Worm (Caenorhabditis elegans) whole organism, L1 larva: ENCODE results near the gene R74.2.

Source experiments
- ceh-63 ChIP-seq: fragments of 200-800 bp; sonication (Bioruptor generic); optimal IDR thresholded peaks from 2 replicates; lab custom pipeline; 2018; ENCODE audit warnings: mild to moderate bottlenecking, missing genetic modification characterization, missing compliant biosample characterization
- ets-5 ChIP-seq: fragments of 200-800 bp; sonication (Bioruptor generic); IDR thresholded peaks from 2 replicates; pipeline ENCODE4 v1.3.6; 2022; ENCODE audit warnings: missing genetic modification characterization, missing compliant biosample characterization
- hlh-17 ChIP-seq: fragments of 200-800 bp; sonication (Bioruptor generic); optimal IDR thresholded peaks from 2 replicates; lab custom pipeline; 2018; ENCODE audit warnings: missing genetic modification characterization, mild to moderate bottlenecking, missing compliant biosample characterization, moderate library complexity, borderline replicate concordance
- nhr-77 ChIP-seq: fragments of 150-350 bp; optimal IDR thresholded peaks from 2 replicates; lab custom pipeline; 2014; ENCODE audit warnings: missing biosample characterization, missing genetic modification characterization

DNA sequence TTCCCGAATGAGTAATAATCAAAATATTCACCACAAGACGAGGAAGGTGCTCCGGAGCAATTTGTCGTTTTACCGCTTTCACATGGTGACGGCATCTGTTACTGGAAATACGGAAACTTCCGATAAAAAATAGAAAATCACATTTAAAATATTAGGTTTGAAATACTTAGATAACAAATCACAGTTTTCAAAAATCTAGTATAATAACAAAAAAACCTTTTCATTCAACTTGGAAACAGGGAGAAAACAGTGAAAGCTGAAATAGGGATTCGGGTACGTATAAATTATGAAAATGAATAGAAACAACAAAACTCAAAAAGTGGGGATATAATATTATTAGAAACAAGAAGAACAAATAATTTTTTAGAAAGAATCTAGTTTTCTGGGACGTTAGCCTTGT, 6.6 kb upstream of the R74.2 start, which contains the start of gene C16C10.1:
- no peak for TF ChIP-seq ets-5
- no peak for TF ChIP-seq ceh-63 (GFP tag; lab: Kevin White, UChicago)
- TF ChIP-seq hlh-17 (GFP tag; lab: Kevin White, UChicago) = no peak
- TF ChIP-seq nhr-77 (tag; lab: Kevin White, UChicago) = no peak
